ENCODE assay signal across 1 fruit fly cellular context in the genomic region with DNA sequence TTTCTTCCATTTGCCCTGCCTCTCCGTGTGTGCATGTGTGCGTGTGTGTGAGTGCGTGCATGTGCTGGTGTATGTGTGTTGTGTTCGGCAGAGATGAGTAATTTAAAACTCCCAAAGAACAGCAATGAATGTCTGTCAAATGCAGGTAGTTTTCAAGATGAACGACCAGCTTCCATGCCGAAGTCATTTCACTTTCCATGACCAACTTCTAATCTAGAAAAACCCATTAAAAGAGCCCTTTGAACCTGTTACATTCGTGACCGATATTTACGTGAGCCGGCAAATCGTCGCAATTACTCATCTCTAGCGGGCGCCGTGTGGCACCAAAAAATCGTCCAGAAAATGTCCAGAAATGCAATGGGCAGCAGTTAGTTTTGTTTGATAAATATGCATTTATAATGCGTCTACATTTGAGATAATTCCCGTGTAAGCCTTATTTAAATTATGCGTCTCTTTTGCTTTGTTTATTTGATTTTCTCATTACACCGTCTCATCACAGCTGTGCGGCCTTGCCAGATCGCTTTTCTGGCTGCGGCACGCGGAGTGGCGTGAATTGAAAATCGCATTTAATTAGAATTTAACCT.
TF ChIP-seq lines count a peak whose summit lies in the region.

No protein-coding gene starts in this region.

TF ChIP-seq in whole organism, embryonic, 481 proteins besides CTCF, POLR2A, EP300 and RAD21 (continued from another document and continues in another):
- TF ChIP-seq zfh1 (GFP tag; IDR thresholded peaks at IDR 0.05; lab: Robert Waterston, UW): 0 out of 3 replicates have a peak, but pooled peaks have one; percentile 34
- no peak for TF ChIP-seq kah (GFP tag; optimal IDR thresholded peaks at IDR 0.05; lab: Kevin White, UChicago)
- TF ChIP-seq sim (GFP tag; IDR thresholded peaks at IDR 0.05; lab: Robert Waterston, UW): no peak
- TF ChIP-seq lilli (GFP tag; optimal IDR thresholded peaks at IDR 0.05; lab: Kevin White, UChicago): peak; percentile 66
- TF ChIP-seq NC2α (GFP tag; optimal IDR thresholded peaks at IDR 0.05; lab: Kevin White, UChicago): no peak
- TF ChIP-seq knrl (GFP tag; IDR thresholded peaks at IDR 0.05; lab: Robert Waterston, UW; ENCODE audit: partially characterized antibody): peak; percentile 89; the same call in 2 of the 3 replicates
- TF ChIP-seq CG2202 (tag; optimal IDR thresholded peaks at IDR 0.05; lab: Kevin White, UChicago): no peak
- no peak for TF ChIP-seq Lim3 (GFP tag; IDR thresholded peaks at IDR 0.05; lab: Robert Waterston, UW)
- TF ChIP-seq CG30020 (tag; optimal IDR thresholded peaks at IDR 0.05; lab: Kevin White, UChicago): peak; percentile 32
- TF ChIP-seq CG4360 (GFP tag; IDR thresholded peaks at IDR 0.05; lab: Robert Waterston, UW): no peak
- peak; percentile 56 for TF ChIP-seq CG9215 (GFP tag; IDR thresholded peaks at IDR 0.05; lab: Robert Waterston, UW)
- TF ChIP-seq CG34422 (GFP tag; IDR thresholded peaks at IDR 0.05; lab: Robert Waterston, UW): peak; percentile 67
- TF ChIP-seq CG1603 (tag; optimal IDR thresholded peaks at IDR 0.05; lab: Kevin White, UChicago): peak; percentile 35
- peak; percentile 80; the same call in 2 of the 3 replicates for TF ChIP-seq CG14860 (GFP tag; IDR thresholded peaks at IDR 0.05; lab: Robert Waterston, UW; ENCODE audit: partially characterized antibody)
- no peak for TF ChIP-seq Gsc (GFP tag; IDR thresholded peaks at IDR 0.05; lab: Robert Waterston, UW)
- no peak for TF ChIP-seq CG11695 (GFP tag; IDR thresholded peaks at IDR 0.05; lab: Robert Waterston, UW)
- peak; percentile 55; the same call in 1 of the 3 replicates for TF ChIP-seq dysf (GFP tag; IDR thresholded peaks at IDR 0.05; lab: Robert Waterston, UW)
- no peak for TF ChIP-seq dimm (GFP tag; IDR thresholded peaks at IDR 0.05; lab: Robert Waterston, UW)
- peak; percentile 37 for TF ChIP-seq Bteb2 (GFP tag; optimal IDR thresholded peaks at IDR 0.05; lab: Kevin White, UChicago)
- TF ChIP-seq CG16863 (GFP tag; optimal IDR thresholded peaks at IDR 0.05; lab: Kevin White, UChicago): peak; percentile 70
- no peak for TF ChIP-seq cas (GFP tag; IDR thresholded peaks at IDR 0.05; lab: Robert Waterston, UW)
- no peak for TF ChIP-seq salm (tag; optimal IDR thresholded peaks at IDR 0.05; lab: Kevin White, UChicago)
- peak; percentile 85 for TF ChIP-seq CG8478 (optimal IDR thresholded peaks at IDR 0.05; lab: Kevin White, UChicago)
- TF ChIP-seq CG10543 (GFP tag; optimal IDR thresholded peaks at IDR 0.05; lab: Kevin White, UChicago): peak; percentile 26
- TF ChIP-seq CG8924 (tag; optimal IDR thresholded peaks at IDR 0.05; lab: Kevin White, UChicago): peak; percentile 20
- TF ChIP-seq phol (tag; optimal IDR thresholded peaks at IDR 0.05; lab: Kevin White, UChicago): peak; percentile 57
- no peak for TF ChIP-seq HmgZ (tag; optimal IDR thresholded peaks at IDR 0.05; lab: Kevin White, UChicago)
- peak; percentile 39 for TF ChIP-seq CG33213 (GFP tag; optimal IDR thresholded peaks at IDR 0.05; lab: Kevin White, UChicago)
- TF ChIP-seq CG42726 (GFP tag; IDR thresholded peaks at IDR 0.05; lab: Robert Waterston, UW; ENCODE audit: partially characterized antibody): no peak
- TF ChIP-seq peb (GFP tag; IDR thresholded peaks at IDR 0.05; lab: Robert Waterston, UW): no peak
- peak; percentile 19 for TF ChIP-seq Mes4 (GFP tag; optimal IDR thresholded peaks at IDR 0.05; lab: Kevin White, UChicago)
- no peak for TF ChIP-seq zf30C (GFP tag; optimal IDR thresholded peaks at IDR 0.05; lab: Kevin White, UChicago)
- peak; percentile 92 for TF ChIP-seq Ets65A (GFP tag; lab: Kevin White, UChicago)
- no peak for TF ChIP-seq Fer1 (GFP tag; optimal IDR thresholded peaks at IDR 0.05; lab: Kevin White, UChicago)
- peak; percentile 7 for TF ChIP-seq exex (tag; optimal IDR thresholded peaks at IDR 0.05; lab: Kevin White, UChicago)
- no peak for TF ChIP-seq CG17328 (GFP tag; IDR thresholded peaks at IDR 0.05; lab: Robert Waterston, UW)
- TF ChIP-seq tx (GFP tag; optimal IDR thresholded peaks at IDR 0.05; lab: Kevin White, UChicago): peak; percentile 34
- no peak for TF ChIP-seq CG1647 (GFP tag; optimal IDR thresholded peaks at IDR 0.05; lab: Kevin White, UChicago)
- TF ChIP-seq stc (GFP tag; IDR thresholded peaks at IDR 0.05; lab: Robert Waterston, UW): no peak
- no peak for TF ChIP-seq tup (GFP tag; optimal IDR thresholded peaks at IDR 0.05; lab: Kevin White, UChicago)
- TF ChIP-seq HHEX (GFP tag; optimal IDR thresholded peaks at IDR 0.05; lab: Kevin White, UChicago): no peak
- TF ChIP-seq Atf-2 (GFP tag; optimal IDR thresholded peaks at IDR 0.05; lab: Kevin White, UChicago): peak; percentile 47
- no peak for TF ChIP-seq pan (optimal IDR thresholded peaks at IDR 0.05; lab: Kevin White, UChicago)
- TF ChIP-seq pan (GFP tag; optimal IDR thresholded peaks at IDR 0.05 in 1 of 2, IDR thresholded peaks at IDR 0.05 in 1 of 2): peak in 1 of 2 experiments; percentile 46
- TF ChIP-seq pita (GFP tag; optimal IDR thresholded peaks at IDR 0.05; lab: Kevin White, UChicago): no peak
- TF ChIP-seq fu2 (GFP tag; optimal IDR thresholded peaks at IDR 0.05; lab: Kevin White, UChicago): peak; percentile 44
- peak; percentile 82 for TF ChIP-seq dm (GFP tag; optimal IDR thresholded peaks at IDR 0.05; lab: Kevin White, UChicago)
- no peak for TF ChIP-seq CG13296 (GFP tag; optimal IDR thresholded peaks at IDR 0.05; lab: Kevin White, UChicago)
- TF ChIP-seq CG17568 (GFP tag; optimal IDR thresholded peaks at IDR 0.05; lab: Kevin White, UChicago): no peak
- TF ChIP-seq CG17912 (GFP tag; optimal IDR thresholded peaks at IDR 0.05; lab: Kevin White, UChicago): peak; percentile 5
- TF ChIP-seq CG8765 (GFP tag; IDR thresholded peaks at IDR 0.05; lab: Robert Waterston, UW): no peak
- 0 out of 2 replicates have a peak, but pooled peaks have one; percentile 16 for TF ChIP-seq NFAT (GFP tag; IDR thresholded peaks at IDR 0.05; lab: Robert Waterston, UW)
- no peak for TF ChIP-seq tin (GFP tag; optimal IDR thresholded peaks at IDR 0.05; lab: Kevin White, UChicago)
- TF ChIP-seq Optix (GFP tag; IDR thresholded peaks at IDR 0.05; lab: Robert Waterston, UW): peak; percentile 54; the same call in 1 of the 3 replicates
- no peak; the same call in 1 of the 2 replicates for TF ChIP-seq ato (GFP tag; IDR thresholded peaks at IDR 0.05; lab: Robert Waterston, UW; ENCODE audit: partially characterized antibody)
- peak; percentile 45 for TF ChIP-seq CG14710 (tag; optimal IDR thresholded peaks at IDR 0.05; lab: Kevin White, UChicago)
- no peak for TF ChIP-seq danr (GFP tag; IDR thresholded peaks at IDR 0.05; lab: Robert Waterston, UW)
- TF ChIP-seq CG10462 (GFP tag; optimal IDR thresholded peaks at IDR 0.05; lab: Kevin White, UChicago): no peak
- TF ChIP-seq CG6791 (GFP tag; IDR thresholded peaks at IDR 0.05; lab: Robert Waterston, UW; ENCODE audit: partially characterized antibody): peak; percentile 65; the same call in 2 of the 3 replicates
- peak; percentile 75 for TF ChIP-seq gro (GFP tag; optimal IDR thresholded peaks at IDR 0.05; lab: Kevin White, UChicago)
- peak; percentile 56 for TF ChIP-seq CG4617 (GFP tag; optimal IDR thresholded peaks at IDR 0.05; lab: Kevin White, UChicago; ENCODE audit: borderline replicate concordance)
- peak in 1 of 3 experiments; percentile 12 for TF ChIP-seq lola (GFP tag; optimal IDR thresholded peaks at IDR 0.05; lab: Kevin White, UChicago)
- peak; percentile 51 for TF ChIP-seq HLH54F (GFP tag; optimal IDR thresholded peaks at IDR 0.05; lab: Kevin White, UChicago)
- TF ChIP-seq CG4424 (GFP tag; optimal IDR thresholded peaks at IDR 0.05; lab: Kevin White, UChicago): peak; percentile 9
- no peak for TF ChIP-seq CG3407 (GFP tag; optimal IDR thresholded peaks at IDR 0.05; lab: Kevin White, UChicago)
- TF ChIP-seq Opbp (GFP tag; IDR thresholded peaks at IDR 0.05; lab: Robert Waterston, UW; ENCODE audit: partially characterized antibody): no peak; the same call in 2 of the 3 replicates
- TF ChIP-seq CkIIα-i1 (GFP tag; IDR thresholded peaks at IDR 0.05; lab: Robert Waterston, UW): no peak
- TF ChIP-seq Fer2 (tag; optimal IDR thresholded peaks at IDR 0.05; lab: Kevin White, UChicago): no peak
- TF ChIP-seq D19A (tag; optimal IDR thresholded peaks at IDR 0.05; lab: Kevin White, UChicago): no peak
- TF ChIP-seq pho (GFP tag; optimal IDR thresholded peaks at IDR 0.05; lab: Kevin White, UChicago): peak; percentile 47
- TF ChIP-seq CG6175 (GFP tag; IDR thresholded peaks at IDR 0.05; lab: Robert Waterston, UW): 0 out of 3 replicates have a peak, but pooled peaks have one; percentile 45
- TF ChIP-seq CG6813 (GFP tag; optimal IDR thresholded peaks at IDR 0.05; lab: Kevin White, UChicago): no peak
- no peak for TF ChIP-seq onecut (GFP tag; IDR thresholded peaks at IDR 0.05; lab: Robert Waterston, UW)
- no peak for TF ChIP-seq CG12071 (GFP tag; optimal IDR thresholded peaks at IDR 0.05; lab: Kevin White, UChicago)
- TF ChIP-seq dmrt99B (tag; optimal IDR thresholded peaks at IDR 0.05; lab: Kevin White, UChicago): peak; percentile 7
- peak; percentile 38 for TF ChIP-seq bab2 (GFP tag; optimal IDR thresholded peaks at IDR 0.05; lab: Kevin White, UChicago)
- no peak for TF ChIP-seq CG17359 (tag; optimal IDR thresholded peaks at IDR 0.05; lab: Kevin White, UChicago)
- peak; percentile 29; the same call in 1 of the 2 replicates for TF ChIP-seq CG11247 (GFP tag; IDR thresholded peaks at IDR 0.05; lab: Robert Waterston, UW)
- no peak for TF ChIP-seq psq (GFP tag; optimal IDR thresholded peaks at IDR 0.05; lab: Kevin White, UChicago)
- no peak for TF ChIP-seq ci (GFP tag; IDR thresholded peaks at IDR 0.05; lab: Robert Waterston, UW)
- no peak for TF ChIP-seq Mrtf (GFP tag; IDR thresholded peaks at IDR 0.05; lab: Robert Waterston, UW)
- TF ChIP-seq hkb (optimal IDR thresholded peaks at IDR 0.05; lab: Kevin White, UChicago): peak; percentile 73
- no peak for TF ChIP-seq hkb (GFP tag; IDR thresholded peaks at IDR 0.05; lab: Robert Waterston, UW)
- TF ChIP-seq CG10431 (GFP tag; optimal IDR thresholded peaks at IDR 0.05; lab: Kevin White, UChicago): no peak
- no peak for TF ChIP-seq CG12104 (GFP tag; optimal IDR thresholded peaks at IDR 0.05; lab: Kevin White, UChicago)
- TF ChIP-seq inv (GFP tag; IDR thresholded peaks at IDR 0.05; lab: Robert Waterston, UW; ENCODE audit: partially characterized antibody): peak; percentile 80
- no peak for TF ChIP-seq sima (GFP tag; optimal IDR thresholded peaks at IDR 0.05; lab: Kevin White, UChicago)
- TF ChIP-seq fd102C (GFP tag; optimal IDR thresholded peaks at IDR 0.05; lab: Kevin White, UChicago): no peak
- no peak for TF ChIP-seq CG5245 (GFP tag; optimal IDR thresholded peaks at IDR 0.05; lab: Kevin White, UChicago)
- no peak for TF ChIP-seq Hey (tag; optimal IDR thresholded peaks at IDR 0.05; lab: Kevin White, UChicago)
- peak; percentile 96 for TF ChIP-seq Sry-δ (GFP tag; optimal IDR thresholded peaks at IDR 0.05; lab: Kevin White, UChicago)
- TF ChIP-seq bsh (GFP tag; optimal IDR thresholded peaks at IDR 0.05; lab: Kevin White, UChicago): peak in 1 of 2 experiments; percentile 38
- TF ChIP-seq CG18011 (GFP tag; optimal IDR thresholded peaks at IDR 0.05; lab: Kevin White, UChicago): no peak
- TF ChIP-seq az2 (GFP tag; optimal IDR thresholded peaks at IDR 0.05; lab: Kevin White, UChicago): peak; percentile 46
- TF ChIP-seq gcm2 (GFP tag; optimal IDR thresholded peaks at IDR 0.05; lab: Kevin White, UChicago): no peak
- TF ChIP-seq CG2712 (tag; optimal IDR thresholded peaks at IDR 0.05; lab: Kevin White, UChicago): peak; percentile 42
- no peak for TF ChIP-seq toy (GFP tag; IDR thresholded peaks at IDR 0.05; lab: Robert Waterston, UW)
- TF ChIP-seq Nf-YC (tag; optimal IDR thresholded peaks at IDR 0.05; lab: Kevin White, UChicago): peak; percentile 44
- TF ChIP-seq nau (GFP tag; optimal IDR thresholded peaks at IDR 0.05; lab: Kevin White, UChicago): no peak
- no peak for TF ChIP-seq br (optimal IDR thresholded peaks at IDR 0.05; lab: Kevin White, UChicago)
- peak; percentile 79 for TF ChIP-seq sens (GFP tag; lab: Kevin White, UChicago)
- peak; percentile 71 for TF ChIP-seq CG34224 (GFP tag; IDR thresholded peaks at IDR 0.05; lab: Robert Waterston, UW; ENCODE audit: partially characterized antibody)
- no peak for TF ChIP-seq Spps (tag; optimal IDR thresholded peaks at IDR 0.05; lab: Kevin White, UChicago)
- TF ChIP-seq Hr39 (optimal IDR thresholded peaks at IDR 0.05; lab: Kevin White, UChicago): no peak
- TF ChIP-seq nerfin-2 (GFP tag; IDR thresholded peaks at IDR 0.05; lab: Robert Waterston, UW; ENCODE audit: partially characterized antibody): peak; percentile 76
- no peak for TF ChIP-seq CG11696 (GFP tag; IDR thresholded peaks at IDR 0.05; lab: Robert Waterston, UW)
- TF ChIP-seq mirr (GFP tag; optimal IDR thresholded peaks at IDR 0.05; lab: Kevin White, UChicago): no peak
- TF ChIP-seq Oaz (GFP tag; IDR thresholded peaks at IDR 0.05; lab: Robert Waterston, UW): no peak
- TF ChIP-seq CG10959 (GFP tag; IDR thresholded peaks at IDR 0.05; lab: Robert Waterston, UW): no peak
- TF ChIP-seq disco-r (GFP tag; optimal IDR thresholded peaks at IDR 0.05; lab: Kevin White, UChicago): no peak
- TF ChIP-seq HmgD (GFP tag; optimal IDR thresholded peaks at IDR 0.05; lab: Kevin White, UChicago): peak; percentile 67
- peak; percentile 86 for TF ChIP-seq CG16813 (GFP tag; IDR thresholded peaks at IDR 0.05; lab: Robert Waterston, UW; ENCODE audit: partially characterized antibody)
- no peak for TF ChIP-seq CG30431 (GFP tag; optimal IDR thresholded peaks at IDR 0.05; lab: Kevin White, UChicago)
- peak; percentile 50; the same call in 1 of the 2 replicates for TF ChIP-seq ara (GFP tag; IDR thresholded peaks at IDR 0.05; lab: Robert Waterston, UW)
- no peak for TF ChIP-seq H2.0 (GFP tag; IDR thresholded peaks at IDR 0.05; lab: Robert Waterston, UW)
- TF ChIP-seq Gug (GFP tag; IDR thresholded peaks at IDR 0.05; lab: Robert Waterston, UW): peak; percentile 54; the same call in 2 of the 4 replicates
- TF ChIP-seq CG6254 (GFP tag; optimal IDR thresholded peaks at IDR 0.05; lab: Kevin White, UChicago): no peak
- TF ChIP-seq Usf (GFP tag; optimal IDR thresholded peaks at IDR 0.05; lab: Kevin White, UChicago): no peak
- TF ChIP-seq CG9876 (GFP tag; optimal IDR thresholded peaks at IDR 0.05; lab: Kevin White, UChicago): peak; percentile 67
- TF ChIP-seq Lhr (GFP tag; optimal IDR thresholded peaks at IDR 0.05; lab: Kevin White, UChicago): no peak
- TF ChIP-seq row (GFP tag; IDR thresholded peaks at IDR 0.05; lab: Robert Waterston, UW): peak; percentile 81
- TF ChIP-seq ap (GFP tag; IDR thresholded peaks at IDR 0.05; lab: Robert Waterston, UW): no peak
- TF ChIP-seq CG7987 (GFP tag; optimal IDR thresholded peaks at IDR 0.05; lab: Kevin White, UChicago): no peak
- no peak for TF ChIP-seq CG3726 (GFP tag; IDR thresholded peaks at IDR 0.05; lab: Robert Waterston, UW)
- TF ChIP-seq Awh (GFP tag; IDR thresholded peaks at IDR 0.05; lab: Robert Waterston, UW): no peak
